Fruit fly (Drosophila melanogaster): ENCODE data around the gene Rpt2.

Rpt2 gene

DNA sequence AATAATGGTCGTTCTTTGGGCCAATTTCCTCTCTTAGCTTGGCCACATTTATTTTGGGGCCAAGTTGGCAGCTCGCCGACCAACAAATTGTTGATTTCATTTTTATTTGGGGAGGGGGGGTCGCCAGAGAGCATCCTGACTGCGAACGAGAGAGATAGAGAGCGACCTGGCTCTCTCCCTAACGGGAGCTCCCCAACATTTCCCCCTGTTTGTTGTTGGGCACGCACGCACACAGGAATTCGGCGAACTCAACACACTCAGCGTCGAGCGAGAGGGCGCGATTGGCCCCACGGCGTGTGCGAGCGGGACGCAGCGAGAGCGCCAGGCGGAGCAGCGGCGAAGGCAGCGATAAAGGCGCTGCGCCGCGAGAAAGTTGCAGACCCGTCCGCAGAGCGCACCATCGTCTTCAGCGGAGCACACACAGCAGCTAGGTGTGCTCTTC lies 31.4 kb upstream of the Rpt2 start, which contains the start of gene CG31140 (continued):
- TF ChIP-seq PHDP (tag; optimal IDR thresholded peaks at IDR 0.05) (no peak), Myb (GFP tag; optimal IDR thresholded peaks at IDR 0.05) (no peak), Deaf1 (tag; optimal IDR thresholded peaks at IDR 0.05) (peak; percentile 20), stwl (tag; optimal IDR thresholded peaks at IDR 0.05) (peak; percentile 34), knrl (GFP tag; IDR thresholded peaks at IDR 0.05; ENCODE audit: partially characterized antibody) (no peak), Ada2b (GFP tag; IDR thresholded peaks at IDR 0.05) (no peak), MTF-1 (GFP tag; optimal IDR thresholded peaks at IDR 0.05; ENCODE audit: borderline replicate concordance) (peak; percentile 1), shn (GFP tag; optimal IDR thresholded peaks at IDR 0.05) (no peak), Hmr (GFP tag; optimal IDR thresholded peaks at IDR 0.05) (peak; percentile 38), ftz-f1 (GFP tag; optimal IDR thresholded peaks at IDR 0.05) (no peak), CG4360 (GFP tag; IDR thresholded peaks at IDR 0.05) (peak; percentile 61), CG9876 (GFP tag; optimal IDR thresholded peaks at IDR 0.05) (no peak), Hsf (GFP tag; optimal IDR thresholded peaks at IDR 0.05) (no peak), chm (GFP tag; IDR thresholded peaks at IDR 0.05) (peak; percentile 61; the same call in 1 of the 2 replicates), seq (GFP tag; IDR thresholded peaks at IDR 0.05) (peak; percentile 43; the same call in 1 of the 2 replicates), otp (GFP tag; IDR thresholded peaks at IDR 0.05) (0 out of 3 replicates have a peak, but pooled peaks have one; percentile 21), CG2120 (GFP tag; optimal IDR thresholded peaks at IDR 0.05) (no peak), HmgZ (tag; optimal IDR thresholded peaks at IDR 0.05) (no peak), hkb (optimal IDR thresholded peaks at IDR 0.05) (no peak), hkb (GFP tag; IDR thresholded peaks at IDR 0.05) (0 out of 2 replicates have a peak, but pooled peaks have one; percentile 26), ase (GFP tag; IDR thresholded peaks at IDR 0.05) (no peak), dati (GFP tag; IDR thresholded peaks at IDR 0.05) (no peak), Chrac-16 (GFP tag; optimal IDR thresholded peaks at IDR 0.05) (no peak), CG6813 (GFP tag; optimal IDR thresholded peaks at IDR 0.05) (peak; percentile 11), H2.0 (GFP tag; IDR thresholded peaks at IDR 0.05) (no peak), CG11398 (GFP tag; optimal IDR thresholded peaks at IDR 0.05) (no peak), CG4424 (GFP tag; optimal IDR thresholded peaks at IDR 0.05) (no peak), luna (GFP tag; optimal IDR thresholded peaks at IDR 0.05) (no peak), CG34224 (GFP tag; IDR thresholded peaks at IDR 0.05; ENCODE audit: partially characterized antibody) (peak; percentile 35; the same call in 1 of the 3 replicates), CG14014 (GFP tag; IDR thresholded peaks at IDR 0.05) (no peak), oc (tag; optimal IDR thresholded peaks at IDR 0.05) (no peak), twi (tag; optimal IDR thresholded peaks at IDR 0.05) (no peak), zfh1 (GFP tag; IDR thresholded peaks at IDR 0.05) (0 out of 3 replicates have a peak, but pooled peaks have one; percentile 37), pzg (GFP tag; optimal IDR thresholded peaks at IDR 0.05) (peak; percentile 43), Side (GFP tag; optimal IDR thresholded peaks at IDR 0.05) (no peak), CG7271 (tag; optimal IDR thresholded peaks at IDR 0.05) (no peak), CG6254 (GFP tag; optimal IDR thresholded peaks at IDR 0.05) (peak; percentile 6), Asciz (GFP tag; optimal IDR thresholded peaks at IDR 0.05) (no peak), al (GFP tag; IDR thresholded peaks at IDR 0.05) (no peak), Atf3 (GFP tag; optimal IDR thresholded peaks at IDR 0.05) (no peak), Taf1 (GFP tag; IDR thresholded peaks at IDR 0.05) (no peak), lilli (GFP tag; optimal IDR thresholded peaks at IDR 0.05) (no peak), zen (tag; optimal IDR thresholded peaks at IDR 0.05) (no peak), trem (tag; optimal IDR thresholded peaks at IDR 0.05) (peak; percentile 95), Med (GFP tag) (peak; percentile 79), onecut (GFP tag; IDR thresholded peaks at IDR 0.05) (peak; percentile 27; the same call in 1 of the 2 replicates), chn (GFP tag; optimal IDR thresholded peaks at IDR 0.05) (no peak), Fer1 (GFP tag; optimal IDR thresholded peaks at IDR 0.05) (peak; percentile 67), CG6854 (GFP tag; optimal IDR thresholded peaks at IDR 0.05) (peak; percentile 27), CG12104 (GFP tag; optimal IDR thresholded peaks at IDR 0.05) (no peak), HLHmδ (GFP tag; optimal IDR thresholded peaks at IDR 0.05) (peak; percentile 55), Rfx (GFP tag; IDR thresholded peaks at IDR 0.05) (0 out of 2 replicates have a peak, but pooled peaks have one; percentile 9)

Data from whole organism, embryonic.